Fruit fly (Drosophila melanogaster) whole organism, pupa: ENCODE data around the gene Gr97a.
A peak's percentile ranks its signal among the peaks of the same experiment; 100 is the strongest.

Experiments
- CG10348 ChIP-seq: fragments of 200-800 bp; sonication (Bioruptor generic); IDR thresholded peaks from 2 replicates; pipeline ENCODE4 v1.3.6; 2022; ENCODE audit warnings: missing biosample characterization, missing genetic modification characterization
- CG12605 ChIP-seq: fragments of 200-800 bp; sonication (Bioruptor generic); IDR thresholded peaks from 2 replicates; pipeline ENCODE4 v1.3.6; 2022; ENCODE audit warnings: missing biosample characterization, missing genetic modification characterization
- CG13204 ChIP-seq: fragments of 200-800 bp; sonication (Bioruptor generic); optimal IDR thresholded peaks from 2 replicates; lab custom pipeline; 2018; ENCODE audit warnings: missing biosample characterization, mild to moderate bottlenecking, missing genetic modification characterization, moderate library complexity
- CG14655 ChIP-seq: fragments of 200-800 bp; sonication (Bioruptor generic); optimal IDR thresholded peaks from 3 replicates; lab custom pipeline; 2017; ENCODE audit warnings: mild to moderate bottlenecking, missing biosample characterization, missing genetic modification reagents, missing genetic modification characterization
- CG15710 ChIP-seq: fragments of 200-800 bp; sonication (Bioruptor generic); optimal IDR thresholded peaks from 2 replicates; lab custom pipeline; 2018; ENCODE audit warnings: missing biosample characterization, mild to moderate bottlenecking, missing genetic modification characterization, moderate library complexity
- CG17806 ChIP-seq: fragments of 200-800 bp; sonication (Bioruptor generic); optimal IDR thresholded peaks from 2 replicates; lab custom pipeline; 2018; ENCODE audit warnings: missing biosample characterization, mild to moderate bottlenecking, missing genetic modification characterization, moderate library complexity
- CG32121 ChIP-seq: fragments of 200-800 bp; sonication (Bioruptor generic); IDR thresholded peaks from 2 replicates; pipeline ENCODE4 v1.3.6; 2022; ENCODE audit warnings: missing biosample characterization, missing genetic modification characterization
- CG34367 ChIP-seq: fragments of 200-800 bp; sonication (Bioruptor generic); optimal IDR thresholded peaks from 2 replicates; lab custom pipeline; 2018; ENCODE audit warnings: missing biosample characterization, mild to moderate bottlenecking, missing genetic modification characterization
- CG4496 ChIP-seq: fragments of 200-800 bp; sonication (Bioruptor generic); IDR thresholded peaks from 3 replicates; pipeline ENCODE4 v1.3.6; 2022; ENCODE audit warnings: missing biosample characterization, missing genetic modification characterization
- CG8159 ChIP-seq: fragments of 200-800 bp; sonication (Bioruptor generic); optimal IDR thresholded peaks from 3 replicates; lab custom pipeline; 2018; ENCODE audit warnings: missing biosample characterization, mild to moderate bottlenecking, missing genetic modification characterization, moderate library complexity
- CG8301 ChIP-seq: fragments of 200-800 bp; sonication (Bioruptor generic); optimal IDR thresholded peaks from 2 replicates; lab custom pipeline; 2018; ENCODE audit warnings: missing biosample characterization, mild to moderate bottlenecking, missing genetic modification characterization
- CG9948 ChIP-seq: fragments of 200-800 bp; sonication (Bioruptor generic); optimal IDR thresholded peaks from 2 replicates; lab custom pipeline; 2018; ENCODE audit warnings: missing biosample characterization, mild to moderate bottlenecking, missing genetic modification characterization, moderate library complexity
- D1 ChIP-seq: fragments of 200-800 bp; sonication (Bioruptor generic); optimal IDR thresholded peaks from 2 replicates; lab custom pipeline; 2018; ENCODE audit warnings: missing biosample characterization, mild to moderate bottlenecking, missing genetic modification characterization, moderate library complexity
- EcR ChIP-seq: fragments of 200-800 bp; sonication (Bioruptor generic); optimal IDR thresholded peaks from 3 replicates; lab custom pipeline; 2019; ENCODE audit warnings: missing biosample characterization, missing genetic modification characterization, mild to moderate bottlenecking, moderate library complexity, missing genetic modification reagents
- Ets98B ChIP-seq: fragments of 200-800 bp; sonication (Bioruptor generic); IDR thresholded peaks from 2 replicates; pipeline ENCODE4 v1.3.6; 2022; ENCODE audit warnings: missing biosample characterization, missing genetic modification characterization
- Pif1A ChIP-seq: fragments of 200-800 bp; sonication (Bioruptor generic); optimal IDR thresholded peaks from 3 replicates; lab custom pipeline; 2016; ENCODE audit warnings: missing biosample characterization, missing genetic modification characterization
- Pif1B ChIP-seq: fragments of 200-800 bp; sonication (Bioruptor generic); optimal IDR thresholded peaks from 3 replicates; lab custom pipeline; 2016; ENCODE audit warnings: missing biosample characterization, missing genetic modification characterization
- Snoo ChIP-seq: fragments of 200-800 bp; sonication (Bioruptor generic); optimal IDR thresholded peaks from 3 replicates; lab custom pipeline; 2017; ENCODE audit warnings: missing biosample characterization, mild to moderate bottlenecking, missing genetic modification characterization, inconsistent platforms
- fd96Ca ChIP-seq: fragments of 200-800 bp; sonication (Bioruptor generic); IDR thresholded peaks from 3 replicates; pipeline ENCODE4 v1.3.6; 2022; ENCODE audit warnings: missing biosample characterization, missing genetic modification characterization
- gl ChIP-seq: fragments of 200-800 bp; sonication (Bioruptor generic); optimal IDR thresholded peaks from 2 replicates; lab custom pipeline; 2018; ENCODE audit warnings: missing biosample characterization, mild to moderate bottlenecking, missing genetic modification characterization
- rn ChIP-seq: fragments of 200-800 bp; sonication (Bioruptor generic); IDR thresholded peaks from 2 replicates; pipeline ENCODE4 v1.3.6; 2022; ENCODE audit warnings: missing biosample characterization, missing genetic modification characterization

Gr97a gene

DNA sequence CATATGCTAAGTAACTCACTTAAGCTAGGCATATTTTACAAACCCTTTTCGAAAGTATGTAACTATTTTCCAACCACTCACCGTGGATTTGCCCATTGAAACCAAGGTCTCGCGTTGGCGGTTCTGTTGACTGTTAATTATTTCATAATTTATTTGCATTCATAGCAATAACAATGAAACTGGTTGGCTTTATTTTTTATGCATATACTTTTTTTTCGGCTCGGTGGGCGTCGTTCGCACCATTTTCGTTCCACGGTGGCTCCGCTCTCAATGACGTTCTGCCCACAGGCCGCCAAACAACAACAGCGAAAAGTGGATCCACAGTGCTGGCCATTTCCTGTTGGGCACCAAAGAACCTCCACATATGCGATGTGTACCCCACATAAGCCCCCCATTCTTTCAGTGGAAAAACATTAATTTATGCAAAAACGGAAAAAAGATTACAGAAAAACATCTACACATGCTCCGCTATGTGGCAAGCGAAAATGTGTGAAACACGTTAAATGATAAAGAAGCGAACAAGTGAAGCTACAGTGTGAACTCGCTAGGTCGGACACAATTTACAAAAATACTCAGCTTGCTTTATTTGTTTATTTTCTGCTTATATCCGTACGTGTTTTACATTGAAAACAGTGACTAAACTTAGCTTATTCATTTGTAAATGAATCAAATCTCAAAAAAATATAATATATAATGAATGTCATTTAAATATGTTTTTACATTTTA, 1.5 kb upstream of the Gr97a start:
- TF ChIP-seq CG4496 (GFP tag; lab: Robert Waterston, UW), result peak; percentile 77
- peak; percentile 67 for TF ChIP-seq Ets98B (GFP tag; lab: Robert Waterston, UW)
- peak; percentile 71; the same call in 2 of the 3 replicates for TF ChIP-seq fd96Ca
- TF ChIP-seq CG8301 (tag; lab: Kevin White, UChicago), result peak; percentile 39
- no peak for TF ChIP-seq CG13204
- TF ChIP-seq D1, result no peak
- TF ChIP-seq CG8159 (tag; lab: Kevin White, UChicago), result peak; percentile 49
- peak; percentile 46 for TF ChIP-seq CG14655 (GFP tag; lab: Kevin White, UChicago)
- peak; percentile 1; the same call in 1 of the 2 replicates for TF ChIP-seq CG12605 (GFP tag; lab: Robert Waterston, UW)
- peak; percentile 75 for TF ChIP-seq CG32121 (GFP tag; lab: Robert Waterston, UW)
- TF ChIP-seq CG15710 (tag; lab: Kevin White, UChicago), result peak; percentile 9
- peak; percentile 38 for TF ChIP-seq Snoo (tag; lab: Kevin White, UChicago)
- peak; percentile 8 for TF ChIP-seq CG34367
- peak; percentile 5 for TF ChIP-seq CG9948 (tag; lab: Kevin White, UChicago)
- no peak for TF ChIP-seq EcR (GFP tag; lab: Kevin White, UChicago)
- TF ChIP-seq CG17806 (tag; lab: Kevin White, UChicago), result no peak
- TF ChIP-seq Pif1A (GFP tag; lab: Kevin White, UChicago), result no peak
- TF ChIP-seq rn, result no peak; the same call in 1 of the 2 replicates
- TF ChIP-seq Pif1B (GFP tag; lab: Kevin White, UChicago), result peak; percentile 3
- TF ChIP-seq CG10348 (GFP tag; lab: Robert Waterston, UW), result no peak
- TF ChIP-seq gl, result no peak

DNA sequence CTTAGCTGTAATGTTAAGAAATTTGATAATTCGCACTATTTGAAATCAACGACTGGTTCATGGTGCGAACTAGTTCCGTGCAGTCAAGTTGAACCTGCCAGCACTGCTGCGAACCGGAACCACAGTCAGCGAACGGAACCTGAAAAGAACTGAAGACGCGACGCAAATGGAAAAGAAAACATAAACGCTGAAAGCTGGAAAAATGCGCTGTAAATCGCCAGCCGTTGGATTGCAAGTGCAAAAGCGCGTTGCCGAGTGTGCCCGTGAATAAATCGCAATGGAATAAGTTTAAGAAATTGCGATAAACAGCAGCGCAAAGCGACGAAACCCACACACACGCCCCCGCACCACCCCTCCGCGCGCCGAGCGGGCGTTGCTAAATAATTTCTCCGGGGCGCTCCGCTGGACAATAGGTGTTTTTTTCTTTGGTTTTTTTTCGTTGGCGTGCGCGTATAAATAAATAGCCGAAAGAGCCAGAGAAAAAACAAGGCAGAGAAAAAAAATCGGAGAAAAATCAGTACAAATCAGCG, 574 bp upstream of the Gr97a start, which contains the start of gene CG5521:
Gene CG5521, plus strand, starts transcription at position 137 of the 530 bp plus-strand sequence.
- TF ChIP-seq D1 (peak; percentile 25), CG13204 (peak; percentile 53), Ets98B (GFP tag; lab: Robert Waterston, UW) (no peak), CG4496 (GFP tag; lab: Robert Waterston, UW) (peak; percentile 45; the same call in 1 of the 3 replicates)
- TF ChIP-seq, all 21 proteins: peak for 3

DNA sequence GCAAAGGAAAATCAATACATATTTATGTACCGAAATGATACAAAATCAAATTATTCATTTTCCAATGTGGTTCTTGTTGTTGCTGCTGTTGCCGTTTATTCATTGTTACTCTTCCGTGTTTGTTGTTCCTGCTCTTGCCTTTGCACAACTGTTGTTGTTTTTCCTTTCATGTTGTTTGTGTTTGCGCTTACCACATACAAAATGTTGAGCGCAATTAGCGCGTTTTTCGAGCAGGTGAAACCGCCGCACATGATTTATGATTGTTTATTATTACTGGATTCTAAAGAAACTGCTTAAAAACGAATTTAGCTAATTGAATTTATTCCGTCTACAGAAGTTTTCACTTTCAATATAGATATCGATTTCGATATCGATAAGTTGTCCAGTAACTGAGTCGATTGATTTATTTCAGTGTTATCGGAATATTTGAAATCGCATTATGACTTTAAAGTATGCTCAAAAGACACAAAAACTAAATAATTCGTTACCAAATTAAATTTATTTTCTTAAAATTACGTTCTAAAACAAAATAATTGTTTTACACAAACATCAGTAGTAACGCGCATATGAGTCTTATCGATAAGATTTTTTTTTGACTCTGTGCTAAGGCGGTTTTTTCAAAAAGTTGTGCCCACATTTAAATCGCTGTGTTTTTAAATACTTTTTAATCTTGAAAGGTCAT, 1.7 kb downstream of the Gr97a start, which contains the start of gene Tsp97E:
Gene Tsp97E, minus strand, starts transcription at position 366 of the 682 bp plus-strand sequence.
- peak; percentile 8 for TF ChIP-seq CG8301 (tag; lab: Kevin White, UChicago)
- TF ChIP-seq Pif1A (GFP tag; lab: Kevin White, UChicago), result no peak
- peak; percentile 28 for TF ChIP-seq CG14655 (GFP tag; lab: Kevin White, UChicago)
- TF ChIP-seq, all 21 proteins: peak for 2

DNA sequence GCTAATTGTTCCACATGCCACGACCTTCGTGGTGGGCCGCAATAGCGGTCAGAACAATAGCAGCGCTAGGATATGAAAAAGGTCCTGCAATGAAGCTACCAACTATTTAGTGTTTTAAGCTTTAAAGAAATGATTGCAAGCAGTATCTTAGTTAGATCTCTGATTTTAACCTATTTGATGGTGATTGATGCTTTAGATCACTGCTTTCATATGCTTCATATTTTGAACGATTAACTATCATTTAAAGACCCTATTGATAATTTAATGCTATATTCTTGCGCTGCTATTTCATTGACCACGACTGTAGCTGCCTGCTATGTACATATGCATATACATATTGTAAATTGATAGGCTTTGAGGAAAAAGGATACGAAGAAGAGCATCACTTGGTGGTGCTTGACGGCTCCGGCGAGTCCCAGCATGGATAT, 2.5 kb downstream of the Gr97a start:
- TF ChIP-seq CG8159 (tag; lab: Kevin White, UChicago) (peak; percentile 88), CG15710 (tag; lab: Kevin White, UChicago) (peak; percentile 64), rn (0 out of 2 replicates have a peak, but pooled peaks have one; percentile 6), CG17806 (tag; lab: Kevin White, UChicago) (peak; percentile 89), CG13204 (no peak), Ets98B (GFP tag; lab: Robert Waterston, UW) (peak; percentile 41), CG14655 (GFP tag; lab: Kevin White, UChicago) (peak; percentile 64), CG4496 (GFP tag; lab: Robert Waterston, UW) (peak; percentile 73; the same call in 1 of the 3 replicates), CG10348 (GFP tag; lab: Robert Waterston, UW) (no peak), EcR (GFP tag; lab: Kevin White, UChicago) (no peak), gl (peak; percentile 54), D1 (no peak), CG34367 (peak; percentile 62), CG12605 (GFP tag; lab: Robert Waterston, UW) (no peak), Pif1A (GFP tag; lab: Kevin White, UChicago) (peak; percentile 80), CG32121 (GFP tag; lab: Robert Waterston, UW) (peak; percentile 62), Snoo (tag; lab: Kevin White, UChicago) (peak; percentile 24), CG8301 (tag; lab: Kevin White, UChicago) (peak; percentile 76), CG9948 (tag; lab: Kevin White, UChicago) (peak; percentile 74), Pif1B (GFP tag; lab: Kevin White, UChicago) (peak; percentile 54), fd96Ca (peak; percentile 57; the same call in 2 of the 3 replicates)

DNA sequence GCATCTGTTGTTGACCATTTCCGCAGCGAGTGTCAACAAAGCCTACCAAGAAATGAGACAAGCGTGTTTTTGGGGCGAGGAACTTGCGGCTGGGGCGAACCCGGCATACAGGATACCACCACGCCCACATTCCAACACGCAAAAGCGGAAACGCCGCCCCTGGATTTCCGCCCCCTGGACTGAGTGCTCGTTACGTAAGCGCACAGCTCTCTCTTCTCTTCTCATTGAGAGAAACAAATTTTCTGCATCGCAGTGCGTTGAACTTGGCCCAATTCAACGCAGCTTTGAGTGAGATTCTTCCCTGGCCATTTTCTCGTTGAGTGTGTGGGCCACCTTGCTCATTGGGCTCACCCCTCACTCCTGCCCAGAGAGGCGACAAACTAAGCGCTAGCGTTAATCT, 5.8 kb downstream of the Gr97a start:
- TF ChIP-seq Pif1A (GFP tag; lab: Kevin White, UChicago), result no peak
- TF ChIP-seq CG4496 (GFP tag; lab: Robert Waterston, UW), result 0 out of 3 replicates have a peak, but pooled peaks have one; percentile 24
- peak; percentile 68 for TF ChIP-seq EcR (GFP tag; lab: Kevin White, UChicago)
